Fruit fly (Drosophila melanogaster): ENCODE measurements around the gene Fum2.

Fum2 gene

dm6 chrX:6678635-6679501, 2.7 kb upstream of the Fum2 start, which contains the start of gene ND-ASHI (continued):
- TF ChIP-seq dpn (GFP tag; optimal IDR thresholded peaks at IDR 0.05) (peak; percentile 95), CG3847 (GFP tag; IDR thresholded peaks at IDR 0.05) (peak; percentile 94), Ravus (GFP tag; IDR thresholded peaks at IDR 0.05) (peak; percentile 85), CG10959 (GFP tag; IDR thresholded peaks at IDR 0.05) (peak; percentile 86), CG5953 (GFP tag; IDR thresholded peaks at IDR 0.05) (peak; percentile 91), Dll (GFP tag; IDR thresholded peaks at IDR 0.05; ENCODE audit: partially characterized antibody) (no peak), CG6654 (GFP tag; optimal IDR thresholded peaks at IDR 0.05) (peak; percentile 83), kni (GFP tag; optimal IDR thresholded peaks at IDR 0.05) (peak; percentile 34), H2.0 (GFP tag; IDR thresholded peaks at IDR 0.05) (peak; percentile 93), Aef1 (GFP tag; IDR thresholded peaks at IDR 0.05) (peak; percentile 95), sc (optimal IDR thresholded peaks at IDR 0.05) (no peak), sc (GFP tag; optimal IDR thresholded peaks at IDR 0.05) (peak; percentile 82), Trl (optimal IDR thresholded peaks at IDR 0.05) (no peak), Trl (GFP tag; optimal IDR thresholded peaks at IDR 0.05) (peak; percentile 90), CG5245 (GFP tag; optimal IDR thresholded peaks at IDR 0.05) (peak; percentile 94), Hr51 (GFP tag; optimal IDR thresholded peaks at IDR 0.05) (peak; percentile 88 to 90), Sox102F (GFP tag; optimal IDR thresholded peaks at IDR 0.05) (peak; percentile 92), CG2889 (GFP tag; IDR thresholded peaks at IDR 0.05) (peak; percentile 91), pfk (GFP tag; optimal IDR thresholded peaks at IDR 0.05) (no peak), fd64A (GFP tag; optimal IDR thresholded peaks at IDR 0.05) (peak; percentile 81), CG3163 (GFP tag; optimal IDR thresholded peaks at IDR 0.05) (peak; percentile 60), Ets97D (GFP tag; optimal IDR thresholded peaks at IDR 0.05) (peak; percentile 82), crol (GFP tag; IDR thresholded peaks at IDR 0.05) (0 out of 2 replicates have a peak, but pooled peaks have one; percentile 28), HLH4C (GFP tag; IDR thresholded peaks at IDR 0.05; ENCODE audit: partially characterized antibody) (no peak), p53 (GFP tag; optimal IDR thresholded peaks at IDR 0.05) (peak; percentile 48), Deaf1 (tag; optimal IDR thresholded peaks at IDR 0.05) (no peak), CG9817 (tag; optimal IDR thresholded peaks at IDR 0.05) (peak; percentile 95), CG32767 (GFP tag; IDR thresholded peaks at IDR 0.05) (peak; percentile 88), CG12744 (GFP tag; optimal IDR thresholded peaks at IDR 0.05) (peak; percentile 90), CG17802 (tag; optimal IDR thresholded peaks at IDR 0.05) (peak; percentile 74), gce (GFP tag; IDR thresholded peaks at IDR 0.05) (peak; percentile 93), bsh (GFP tag; optimal IDR thresholded peaks at IDR 0.05) (peak; percentile 93 to 94), CG10543 (GFP tag; optimal IDR thresholded peaks at IDR 0.05) (peak; percentile 96), CG8478 (optimal IDR thresholded peaks at IDR 0.05) (no peak), caup (GFP tag; optimal IDR thresholded peaks at IDR 0.05; ENCODE audit: severe bottlenecking) (peak; percentile 98), Dad (GFP tag; optimal IDR thresholded peaks at IDR 0.05) (peak; percentile 90), CG9215 (GFP tag; IDR thresholded peaks at IDR 0.05) (peak; percentile 92), ssp (GFP tag; IDR thresholded peaks at IDR 0.05) (peak; percentile 81), CG11456 (GFP tag; IDR thresholded peaks at IDR 0.05) (peak; percentile 97), psq (GFP tag; optimal IDR thresholded peaks at IDR 0.05) (peak; percentile 69), Oaz (GFP tag; IDR thresholded peaks at IDR 0.05) (peak; percentile 92), Xbp1 (GFP tag; optimal IDR thresholded peaks at IDR 0.05) (peak; percentile 94), CG7556 (GFP tag; optimal IDR thresholded peaks at IDR 0.05) (peak; percentile 94), CG6683 (GFP tag; optimal IDR thresholded peaks at IDR 0.05) (peak; percentile 88), seq (GFP tag; IDR thresholded peaks at IDR 0.05) (peak; percentile 95), scrt (GFP tag; optimal IDR thresholded peaks at IDR 0.05) (peak; percentile 90), dm (GFP tag; optimal IDR thresholded peaks at IDR 0.05) (peak; percentile 71), CG8944 (GFP tag; optimal IDR thresholded peaks at IDR 0.05) (peak; percentile 83), CG10654 (GFP tag; optimal IDR thresholded peaks at IDR 0.05) (peak; percentile 87), klu (GFP tag; IDR thresholded peaks at IDR 0.05) (peak; percentile 91)
